Worm (Caenorhabditis elegans) whole organism, L2 larva: ENCODE data around the gene cnc-1.

ENCODE experiments used
- ama-1 ChIP-seq: fragments of 150-350 bp; optimal IDR thresholded peaks from 2 replicates; lab custom pipeline; 2018; ENCODE audit warnings: inconsistent platforms
- blmp-1 ChIP-seq: sonication (generic microtip); optimal IDR thresholded peaks from 2 replicates; lab custom pipeline; 2017; ENCODE audit warnings: missing genetic modification characterization, mild to moderate bottlenecking, missing compliant biosample characterization, antibody characterized with exemption, moderate library complexity; ENCODE audit not compliant: insufficient read depth
- dmd-4 ChIP-seq: sonication (generic microtip); optimal IDR thresholded peaks from 2 replicates; lab custom pipeline; 2017; ENCODE audit warnings: missing biosample characterization, missing genetic modification characterization
- egl-27 ChIP-seq: sonication (generic microtip); optimal IDR thresholded peaks from 3 replicates; lab custom pipeline; 2017; ENCODE audit warnings: missing biosample characterization, missing genetic modification reagents, missing genetic modification characterization
- elt-3 ChIP-seq: sonication (generic microtip); optimal IDR thresholded peaks from 2 replicates; lab custom pipeline; 2017; ENCODE audit warnings: missing biosample characterization, missing genetic modification characterization
- mdl-1 ChIP-seq, 2 experiments: fragments of 150-350 bp in 1 of 2; sonication (generic microtip) in 1 of 2; optimal IDR thresholded peaks; 2 replicates each; lab custom pipeline; 2017; ENCODE audit warnings: missing biosample characterization in 2 of 2, missing genetic modification characterization in 2 of 2
- nhr-11 ChIP-seq: fragments of 150-350 bp; optimal IDR thresholded peaks from 2 replicates; lab custom pipeline; 2014; ENCODE audit warnings: missing biosample characterization, missing genetic modification characterization
- nhr-25 ChIP-seq: fragments of 150-350 bp; sonication (generic microtip); optimal IDR thresholded peaks from 3 replicates; lab custom pipeline; 2014; ENCODE audit warnings: missing biosample characterization, missing genetic modification characterization
- nhr-77 ChIP-seq: fragments of 150-350 bp; optimal IDR thresholded peaks from 2 replicates; lab custom pipeline; 2014; ENCODE audit warnings: missing biosample characterization, missing genetic modification characterization
- skn-1 ChIP-seq: sonication (generic microtip); optimal IDR thresholded peaks from 2 replicates; lab custom pipeline; 2017; ENCODE audit warnings: missing biosample characterization, missing genetic modification characterization
- unc-62 ChIP-seq: fragments of 150-350 bp; optimal IDR thresholded peaks from 2 replicates; lab custom pipeline; 2014; ENCODE audit warnings: missing biosample characterization, missing genetic modification reagents, missing genetic modification characterization
- zag-1 ChIP-seq: fragments of 150-350 bp; optimal IDR thresholded peaks from 2 replicates; lab custom pipeline; 2014; ENCODE audit warnings: missing biosample characterization, missing genetic modification characterization
- ztf-11 ChIP-seq: sonication (generic microtip); optimal IDR thresholded peaks from 2 replicates; lab custom pipeline; 2017; ENCODE audit warnings: missing biosample characterization, missing genetic modification characterization

ce11 chrV:1416154-1416553 lies 27.9 kb downstream of the cnc-1 start:
- TF ChIP-seq mdl-1 (tag; optimal IDR thresholded peaks at IDR 0.05; lab: Kevin White, UChicago) (no peak), nhr-11 (no peak), blmp-1 (tag; lab: Kevin White, UChicago) (no peak), zag-1 (tag; lab: Kevin White, UChicago) (no peak), dmd-4 (tag; lab: Kevin White, UChicago) (no peak), ztf-11 (tag; lab: Kevin White, UChicago) (no peak), ama-1 (no peak), nhr-25 (tag; lab: Kevin White, UChicago) (no peak), nhr-77 (tag; lab: Kevin White, UChicago) (no peak), unc-62 (no peak), elt-3 (no peak), skn-1 (tag; lab: Kevin White, UChicago) (no peak), egl-27 (no peak)
